Worm (Caenorhabditis elegans): ENCODE results near the gene Y57G11B.2.

Gene Y57G11B.2

ce11 chrIV:14528718-14529117 is 36.4 kb upstream of the Y57G11B.2 start, which contains the start of gene T27E7.3:
Gene T27E7.3, plus strand, starts transcription at chrIV:14529018.
- no peak for TF ChIP-seq ceh-27 (GFP tag; optimal IDR thresholded peaks at IDR 0.05)
- no peak for TF ChIP-seq ztf-25 (GFP tag; IDR thresholded peaks at IDR 0.05)
- TF ChIP-seq egl-44 (GFP tag; IDR thresholded peaks at IDR 0.05) = no peak
- TF ChIP-seq ztf-26 (tag; optimal IDR thresholded peaks at IDR 0.05) = no peak
- no peak for TF ChIP-seq snpc-1.1 (tag; optimal IDR thresholded peaks at IDR 0.05; ENCODE audit: insufficient read depth)
- no peak for TF ChIP-seq unc-62 (GFP tag; optimal IDR thresholded peaks at IDR 0.05)
- TF ChIP-seq ztf-18 (tag; optimal IDR thresholded peaks at IDR 0.05) = no peak
- no peak for TF ChIP-seq D2030.7 (GFP tag; IDR thresholded peaks at IDR 0.05)
- no peak for TF ChIP-seq tbp1 (GFP tag; optimal IDR thresholded peaks at IDR 0.05)
- no peak for TF ChIP-seq cebp-2 (GFP tag; IDR thresholded peaks at IDR 0.05)
- TF ChIP-seq madf-3 (GFP tag; IDR thresholded peaks at IDR 0.05) = no peak
- TF ChIP-seq tbx-9 (tag; optimal IDR thresholded peaks at IDR 0.05; ENCODE audit: borderline replicate concordance) = no peak
- no peak for TF ChIP-seq lin-35 (GFP tag; optimal IDR thresholded peaks at IDR 0.05)

ce11 chrIV:14530031-14530430 is 35.1 kb upstream of the Y57G11B.2 start:
- TF ChIP-seq ZK185.1 (tag; optimal IDR thresholded peaks at IDR 0.05; ENCODE audit: poor library complexity, severe bottlenecking) (no peak), snpc-4 (GFP tag; optimal IDR thresholded peaks at IDR 0.05) (no peak), snpc-4 (tag; optimal IDR thresholded peaks at IDR 0.05) (peak in 1 of 4 experiments; percentile 60), snpc-3.4 (tag; optimal IDR thresholded peaks at IDR 0.05) (no peak), chd-7 (tag; optimal IDR thresholded peaks at IDR 0.05) (no peak), hmg-1.2 (GFP tag; IDR thresholded peaks at IDR 0.05) (peak; percentile 21; the same call in 1 of the 2 replicates), B0019.2 (GFP tag; conservative IDR thresholded peaks at IDR 0.05) (no peak), ccch-3 (GFP tag; optimal IDR thresholded peaks at IDR 0.05) (no peak)

ce11 chrIV:14532366-14532765 is 32.8 kb upstream of the Y57G11B.2 start:
- TF ChIP-seq pha-4 (tag; optimal IDR thresholded peaks at IDR 0.05) (no peak), Y79H2A.3 (GFP tag; conservative IDR thresholded peaks at IDR 0.05) (no peak), attf-6 (GFP tag; IDR thresholded peaks at IDR 0.05) (0 out of 2 replicates have a peak, but pooled peaks have one; percentile 46), cebp-2 (GFP tag; IDR thresholded peaks at IDR 0.05) (peak; percentile 68; the same call in 1 of the 2 replicates), efl-1 (GFP tag; optimal IDR thresholded peaks at IDR 0.05) (peak; percentile 30), cebp-1 (GFP tag; IDR thresholded peaks at IDR 0.05) (peak; percentile 87), cebp-1 (tag; optimal IDR thresholded peaks at IDR 0.05) (peak; percentile 94), F33H1.4 (GFP tag; IDR thresholded peaks at IDR 0.05) (no peak), ztf-28 (GFP tag; IDR thresholded peaks at IDR 0.05) (no peak), snpc-1.3 (tag; optimal IDR thresholded peaks at IDR 0.05; ENCODE audit: insufficient read depth) (no peak), bed-2 (GFP tag; IDR thresholded peaks at IDR 0.05) (no peak), bed-1 (GFP tag; IDR thresholded peaks at IDR 0.05) (no peak), ZK185.1 (tag; optimal IDR thresholded peaks at IDR 0.05; ENCODE audit: poor library complexity, severe bottlenecking) (no peak), akir-1 (GFP tag; optimal IDR thresholded peaks at IDR 0.05) (no peak), snpc-4 (GFP tag; optimal IDR thresholded peaks at IDR 0.05) (no peak), snpc-4 (tag; optimal IDR thresholded peaks at IDR 0.05) (peak in 1 of 4 experiments; percentile 39), madf-6 (GFP tag; IDR thresholded peaks at IDR 0.05) (no peak), nfyb-1 (GFP tag; IDR thresholded peaks at IDR 0.05) (no peak), fkh-3 (tag; optimal IDR thresholded peaks at IDR 0.05) (no peak), chd-7 (tag; optimal IDR thresholded peaks at IDR 0.05) (no peak), unc-62 (GFP tag; optimal IDR thresholded peaks at IDR 0.05) (no peak), aptf-2 (GFP tag; conservative IDR thresholded peaks at IDR 0.05) (no peak), mcd-1 (GFP tag; IDR thresholded peaks at IDR 0.05) (no peak), dox-1 (GFP tag; IDR thresholded peaks at IDR 0.05) (0 out of 2 replicates have a peak, but pooled peaks have one; percentile 18), madf-10 (tag; optimal IDR thresholded peaks at IDR 0.05) (no peak), T26A5.8 (tag; optimal IDR thresholded peaks at IDR 0.05) (no peak), rpc-1 (optimal IDR thresholded peaks at IDR 0.05) (no peak), rpc-1 (tag; optimal IDR thresholded peaks at IDR 0.05) (no peak), rec-8 (tag; optimal IDR thresholded peaks at IDR 0.05) (no peak), ztf-18 (tag; optimal IDR thresholded peaks at IDR 0.05) (no peak), F23B12.7 (tag; optimal IDR thresholded peaks at IDR 0.05; ENCODE audit: insufficient read depth) (no peak)

All from whole organism, young adult.